Fruit fly (Drosophila melanogaster) whole organism, wandering third instar larva: Measurements from ENCODE around the gene CG32040.

ENCODE experiments used
- Abd-B ChIP-seq: fragments of >200 bp; optimal IDR thresholded peaks from 2 replicates; lab custom pipeline; 2017; ENCODE audit warnings: missing biosample characterization, missing genetic modification characterization
- CG32264 ChIP-seq: fragments of 200-800 bp; sonication (Bioruptor generic); optimal IDR thresholded peaks from 2 replicates; lab custom pipeline; 2016; ENCODE audit warnings: missing biosample characterization, missing genetic modification characterization
- CG9705 ChIP-seq: fragments of 200-800 bp; sonication (Bioruptor generic); optimal IDR thresholded peaks from 2 replicates; lab custom pipeline; 2018; ENCODE audit warnings: missing biosample characterization, mild to moderate bottlenecking, missing genetic modification characterization
- CrebA ChIP-seq: fragments of 200-800 bp; sonication (Bioruptor generic); optimal IDR thresholded peaks from 2 replicates; lab custom pipeline; 2016; ENCODE audit warnings: missing biosample characterization, mild to moderate bottlenecking, missing genetic modification characterization, borderline replicate concordance
- Dfd ChIP-seq: fragments of >200 bp; optimal IDR thresholded peaks from 2 replicates; lab custom pipeline; 2017; ENCODE audit warnings: missing biosample characterization, missing genetic modification characterization
- Dif ChIP-seq: fragments of 200-275, 200-300 bp; sonication (Bioruptor generic); optimal IDR thresholded peaks from 2 replicates; lab custom pipeline; 2018; ENCODE audit warnings: missing biosample characterization, missing genetic modification characterization; ENCODE audit not compliant: partially characterized antibody
- GATAd ChIP-seq: sonication (Bioruptor generic); optimal IDR thresholded peaks from 2 replicates; lab custom pipeline; 2016; ENCODE audit warnings: missing biosample characterization, missing genetic modification characterization
- HLH106 ChIP-seq: fragments of 200-800 bp; optimal IDR thresholded peaks from 3 replicates; lab custom pipeline; 2019; ENCODE audit warnings: missing biosample characterization, mild to moderate bottlenecking, missing genetic modification characterization, moderate library complexity
- Hnf4 ChIP-seq: fragments of 200-800 bp; sonication (Bioruptor generic); optimal IDR thresholded peaks from 2 replicates; lab custom pipeline; 2016; ENCODE audit warnings: missing biosample characterization, mild to moderate bottlenecking, missing genetic modification characterization
- Hr78 ChIP-seq: fragments of >200 bp; optimal IDR thresholded peaks from 2 replicates; lab custom pipeline; 2017; ENCODE audit warnings: missing biosample characterization, missing genetic modification characterization
- Hr83 ChIP-seq: fragments of 200-300 bp; sonication (Bioruptor generic); optimal IDR thresholded peaks from 2 replicates; lab custom pipeline; 2016; ENCODE audit warnings: missing biosample characterization, mild to moderate bottlenecking, missing genetic modification characterization, moderate library complexity; ENCODE audit not compliant: poor library complexity, severe bottlenecking
- Jra ChIP-seq: sonication (Bioruptor generic); optimal IDR thresholded peaks from 2 replicates; lab custom pipeline; 2016; ENCODE audit warnings: missing biosample characterization, missing genetic modification characterization
- Mio ChIP-seq: sonication (Bioruptor generic); optimal IDR thresholded peaks from 2 replicates; lab custom pipeline; 2016; ENCODE audit warnings: missing biosample characterization, missing genetic modification characterization
- Myc ChIP-seq: fragments of >200 bp; optimal IDR thresholded peaks from 2 replicates; lab custom pipeline; 2017
- N ChIP-seq: fragments of >200 bp; optimal IDR thresholded peaks from 2 replicates; lab custom pipeline; 2018; ENCODE audit warnings: missing biosample characterization, missing external identifiers, missing genetic modification characterization
- OdsH ChIP-seq: fragments of 200-800 bp; sonication (Bioruptor generic); optimal IDR thresholded peaks from 2 replicates; lab custom pipeline; 2016; ENCODE audit warnings: missing biosample characterization, mild to moderate bottlenecking, missing genetic modification characterization
- Rel ChIP-seq, 2 experiments: fragments of 200-800 bp; sonication (Bioruptor generic) in 1 of 2; optimal IDR thresholded peaks; 2 replicates in 1 of 2; 3 replicates in 1 of 2; lab custom pipeline; 2016 to 2019; ENCODE audit warnings: mild to moderate bottlenecking in 2 of 2, missing biosample characterization in 2 of 2, missing genetic modification characterization in 2 of 2, moderate library complexity in 1 of 2
- Sp1 ChIP-seq: fragments of 200-800 bp; sonication (Bioruptor generic); optimal IDR thresholded peaks from 3 replicates; lab custom pipeline; 2019; ENCODE audit warnings: missing biosample characterization, mild to moderate bottlenecking, missing genetic modification characterization, moderate library complexity
- Vsx2 ChIP-seq: fragments of 200-300, 225-300 bp; sonication (Bioruptor generic); optimal IDR thresholded peaks from 2 replicates; lab custom pipeline; 2018; ENCODE audit warnings: missing biosample characterization, missing genetic modification characterization; ENCODE audit not compliant: partially characterized antibody
- br ChIP-seq: fragments of 200-800 bp; sonication (Bioruptor generic); optimal IDR thresholded peaks from 2 replicates; lab custom pipeline; 2016; ENCODE audit warnings: missing biosample characterization, missing genetic modification characterization
- brk ChIP-seq: fragments of 200-800 bp; sonication (Bioruptor generic); optimal IDR thresholded peaks from 2 replicates; lab custom pipeline; 2016; ENCODE audit warnings: missing biosample characterization, mild to moderate bottlenecking, missing genetic modification characterization
- dl ChIP-seq, 2 experiments: fragments of 175-275, 200-275 bp in 1 of 2; fragments of 200-275 bp in 1 of 2; sonication (Bioruptor generic); optimal IDR thresholded peaks; lab custom pipeline; 2018; ENCODE audit warnings: mild to moderate bottlenecking in 2 of 2, missing biosample characterization in 2 of 2, missing genetic modification characterization in 2 of 2, moderate library complexity in 2 of 2; ENCODE audit not compliant: partially characterized antibody in 2 of 2, insufficient read depth in 1 of 2
- dmrt93B ChIP-seq: fragments of 200-800 bp; sonication (Bioruptor generic); optimal IDR thresholded peaks from 2 replicates; lab custom pipeline; 2018; ENCODE audit warnings: missing biosample characterization, mild to moderate bottlenecking, missing genetic modification characterization
- dsf ChIP-seq: sonication (Bioruptor generic); optimal IDR thresholded peaks from 2 replicates; lab custom pipeline; 2016; ENCODE audit warnings: missing biosample characterization, missing genetic modification characterization, borderline replicate concordance
- ey ChIP-seq: fragments of 200-800 bp; sonication (Bioruptor generic); optimal IDR thresholded peaks from 2 replicates; lab custom pipeline; 2016; ENCODE audit warnings: missing biosample characterization, missing genetic modification characterization
- foxo ChIP-seq, 2 experiments: fragments of 200-800 bp; sonication (Bioruptor generic); optimal IDR thresholded peaks; 2 replicates in 1 of 2; 3 replicates in 1 of 2; lab custom pipeline; 2016 to 2017; ENCODE audit warnings: missing biosample characterization in 2 of 2, missing genetic modification characterization in 2 of 2
- fru ChIP-seq: fragments of 200-800 bp; sonication (Bioruptor generic); optimal IDR thresholded peaks from 3 replicates; lab custom pipeline; 2016; ENCODE audit warnings: missing biosample characterization, mild to moderate bottlenecking, missing genetic modification characterization
- h ChIP-seq: fragments of 200-800 bp; sonication (Bioruptor generic); optimal IDR thresholded peaks from 3 replicates; lab custom pipeline; 2016; ENCODE audit warnings: missing biosample characterization, mild to moderate bottlenecking, missing genetic modification characterization
- jim ChIP-seq: fragments of 175-275, 200-325 bp; sonication (Bioruptor generic); optimal IDR thresholded peaks from 2 replicates; lab custom pipeline; 2016; ENCODE audit warnings: missing biosample characterization, mild to moderate bottlenecking, missing genetic modification characterization
- lola ChIP-seq: fragments of >200 bp; optimal IDR thresholded peaks from 2 replicates; lab custom pipeline; 2017; ENCODE audit warnings: missing biosample characterization, missing genetic modification characterization
- pan ChIP-seq: fragments of >200 bp; optimal IDR thresholded peaks from 2 replicates; lab custom pipeline; 2017
- psq ChIP-seq: fragments of 200-800 bp; sonication (Bioruptor generic); optimal IDR thresholded peaks from 3 replicates; lab custom pipeline; 2017; ENCODE audit warnings: missing biosample characterization, mild to moderate bottlenecking, missing genetic modification characterization, moderate library complexity
- rgr ChIP-seq: fragments of 200-800 bp; sonication (Bioruptor generic); optimal IDR thresholded peaks from 3 replicates; lab custom pipeline; 2016; ENCODE audit warnings: missing biosample characterization, mild to moderate bottlenecking, missing genetic modification characterization
- sage ChIP-seq: fragments of 200-800 bp; sonication (Bioruptor generic); optimal IDR thresholded peaks from 2 replicates; lab custom pipeline; 2016; ENCODE audit warnings: missing biosample characterization, mild to moderate bottlenecking, missing genetic modification characterization
- sv ChIP-seq: fragments of 200-800 bp; sonication (Bioruptor generic); optimal IDR thresholded peaks from 3 replicates; lab custom pipeline; 2016; ENCODE audit warnings: missing biosample characterization, missing genetic modification characterization
- tai ChIP-seq: sonication (Bioruptor generic); optimal IDR thresholded peaks from 2 replicates; lab custom pipeline; 2016; ENCODE audit warnings: missing biosample characterization, missing genetic modification characterization
- usp ChIP-seq: fragments of >200 bp; optimal IDR thresholded peaks from 2 replicates; lab custom pipeline; 2017; ENCODE audit warnings: missing biosample characterization, missing genetic modification characterization
- woc ChIP-seq: sonication (Bioruptor generic); optimal IDR thresholded peaks from 2 replicates; lab custom pipeline; 2016; ENCODE audit warnings: missing biosample characterization, mild to moderate bottlenecking, missing genetic modification characterization

CG32040 gene

dm6 chr3L:9367431-9367867 lies 13.6 kb downstream of the CG32040 start:
- TF ChIP-seq sv (GFP tag; lab: Kevin White, UChicago) = no peak
- no peak for TF ChIP-seq Rel (GFP tag; optimal IDR thresholded peaks at IDR 0.05; lab: Kevin White, UChicago)
- peak; percentile 88 for TF ChIP-seq Rel (tag; optimal IDR thresholded peaks at IDR 0.05; lab: Kevin White, UChicago)
- TF ChIP-seq Sp1 = peak; percentile 22

dm6 chr3L:9368665-9369064 lies 14.8 kb downstream of the CG32040 start:
- TF ChIP-seq dmrt93B (GFP tag; lab: Kevin White, UChicago) (no peak), foxo (GFP tag; optimal IDR thresholded peaks at IDR 0.05; lab: Kevin White, UChicago) (no peak), Jra (GFP tag; lab: Kevin White, UChicago) (no peak), CrebA (GFP tag; lab: Kevin White, UChicago) (no peak), jim (no peak), ey (GFP tag; lab: Kevin White, UChicago) (no peak), sv (GFP tag; lab: Kevin White, UChicago) (no peak), HLH106 (tag; lab: Kevin White, UChicago) (no peak), Rel (GFP tag; optimal IDR thresholded peaks at IDR 0.05; lab: Kevin White, UChicago) (no peak), Rel (tag; optimal IDR thresholded peaks at IDR 0.05; lab: Kevin White, UChicago) (no peak), Dif (GFP tag; lab: Kevin White, UChicago) (no peak), tai (GFP tag; lab: Kevin White, UChicago) (no peak), Myc (lab: Kevin White, UChicago) (no peak), Abd-B (GFP tag; lab: Kevin White, UChicago) (no peak), psq (GFP tag; lab: Kevin White, UChicago) (no peak), Hnf4 (GFP tag; lab: Kevin White, UChicago) (no peak), dsf (GFP tag; lab: Kevin White, UChicago) (no peak), sage (GFP tag; lab: Kevin White, UChicago) (no peak), usp (no peak)

dm6 chr3L:9370907-9371365 lies 17.1 kb downstream of the CG32040 start, which contains the start of gene Fdx1:
Gene Fdx1 (minus strand): TSS chr3L:9371238.
- no peak for TF ChIP-seq dl (GFP tag; optimal IDR thresholded peaks at IDR 0.05; lab: Kevin White, UChicago; ENCODE audit: insufficient read depth in 1 of 2, partially characterized antibody in 2 of 2)
- peak; percentile 68 for TF ChIP-seq Hnf4 (GFP tag; lab: Kevin White, UChicago)
- TF ChIP-seq Jra (GFP tag; lab: Kevin White, UChicago) = peak; percentile 51
- no peak for TF ChIP-seq Hr83 (GFP tag; lab: Kevin White, UChicago)
- peak; percentile 39 for TF ChIP-seq psq (GFP tag; lab: Kevin White, UChicago)
- TF ChIP-seq sage (GFP tag; lab: Kevin White, UChicago) = peak; percentile 30
- no peak for TF ChIP-seq CG32264 (GFP tag; lab: Kevin White, UChicago)
- TF ChIP-seq Myc (lab: Kevin White, UChicago) = no peak
- peak; percentile 43 for TF ChIP-seq sv (GFP tag; lab: Kevin White, UChicago)
- TF ChIP-seq Dif (GFP tag; lab: Kevin White, UChicago) = no peak
- TF ChIP-seq Rel (GFP tag; optimal IDR thresholded peaks at IDR 0.05; lab: Kevin White, UChicago) = no peak
- peak; percentile 58 for TF ChIP-seq Rel (tag; optimal IDR thresholded peaks at IDR 0.05; lab: Kevin White, UChicago)
- no peak for TF ChIP-seq Abd-B (GFP tag; lab: Kevin White, UChicago)
- no peak for TF ChIP-seq Mio (GFP tag; lab: Kevin White, UChicago)
- peak; percentile 56 for TF ChIP-seq HLH106 (tag; lab: Kevin White, UChicago)
- TF ChIP-seq pan (lab: Kevin White, UChicago) = no peak
- no peak for TF ChIP-seq GATAd (GFP tag; lab: Kevin White, UChicago)
- no peak for TF ChIP-seq dmrt93B (GFP tag; lab: Kevin White, UChicago)
- no peak for TF ChIP-seq lola
- no peak for TF ChIP-seq usp
- TF ChIP-seq brk (GFP tag; lab: Kevin White, UChicago) = peak; percentile 61
- peak; percentile 23 for TF ChIP-seq ey (GFP tag; lab: Kevin White, UChicago)
- TF ChIP-seq foxo (GFP tag; optimal IDR thresholded peaks at IDR 0.05; lab: Kevin White, UChicago) = peak in 1 of 2 experiments; percentile 66
- TF ChIP-seq CG9705 (GFP tag; lab: Kevin White, UChicago) = no peak
- TF ChIP-seq dsf (GFP tag; lab: Kevin White, UChicago) = peak; percentile 32
- TF ChIP-seq Hr78 (GFP tag; lab: Kevin White, UChicago) = no peak
- TF ChIP-seq h (GFP tag; lab: Kevin White, UChicago) = peak; percentile 40
- TF ChIP-seq N (GFP tag; lab: Kevin White, UChicago) = no peak
- peak; percentile 43 for TF ChIP-seq OdsH (GFP tag; lab: Kevin White, UChicago)
- peak; percentile 20 for TF ChIP-seq br
- TF ChIP-seq fru (GFP tag; lab: Kevin White, UChicago) = no peak
- TF ChIP-seq jim = no peak
- no peak for TF ChIP-seq Dfd (GFP tag; lab: Kevin White, UChicago)
- TF ChIP-seq woc (GFP tag; lab: Kevin White, UChicago) = peak; percentile 61
- TF ChIP-seq CrebA (GFP tag; lab: Kevin White, UChicago) = no peak
- no peak for TF ChIP-seq tai (GFP tag; lab: Kevin White, UChicago)
- peak; percentile 54 for TF ChIP-seq Sp1
- TF ChIP-seq Vsx2 (GFP tag; lab: Kevin White, UChicago) = no peak
- TF ChIP-seq rgr = peak; percentile 43
- TF ChIP-seq, all 38 proteins: peak for 17
